Worm (Caenorhabditis elegans) whole organism, L1 larva: ENCODE measurements around the gene CD4.1.

Experiments
- C04F5.9 ChIP-seq: sonication (generic microtip); optimal IDR thresholded peaks from 2 replicates; lab custom pipeline; 2016; ENCODE audit warnings: missing genetic modification characterization, missing compliant biosample characterization
- F16B12.6 ChIP-seq: fragments of 150-350 bp; optimal IDR thresholded peaks from 2 replicates; lab custom pipeline; 2014; ENCODE audit warnings: missing biosample characterization, missing genetic modification characterization
- Y116A8C.19 ChIP-seq: sonication (generic microtip); optimal IDR thresholded peaks from 2 replicates; lab custom pipeline; 2016; ENCODE audit warnings: missing compliant biosample characterization, missing genetic modification characterization, borderline replicate concordance
- aha-1 ChIP-seq: fragments of 150-350 bp; optimal IDR thresholded peaks from 2 replicates; lab custom pipeline; 2014; ENCODE audit warnings: missing biosample characterization, missing genetic modification characterization
- alr-1 ChIP-seq: fragments of 200-800 bp; sonication (Bioruptor generic); optimal IDR thresholded peaks from 2 replicates; lab custom pipeline; 2018; ENCODE audit warnings: borderline replicate concordance, mild to moderate bottlenecking, missing genetic modification characterization, missing compliant biosample characterization
- aly-2 ChIP-seq: fragments of 150-350 bp; optimal IDR thresholded peaks from 2 replicates; lab custom pipeline; 2014; ENCODE audit warnings: missing biosample characterization, missing genetic modification characterization
- ceh-63 ChIP-seq: fragments of 200-800 bp; sonication (Bioruptor generic); optimal IDR thresholded peaks from 2 replicates; lab custom pipeline; 2018; ENCODE audit warnings: mild to moderate bottlenecking, missing genetic modification characterization, missing compliant biosample characterization
- ceh-8 ChIP-seq: fragments of 200-800 bp; sonication (Bioruptor generic); optimal IDR thresholded peaks from 2 replicates; lab custom pipeline; 2018; ENCODE audit warnings: mild to moderate bottlenecking, missing genetic modification characterization, moderate library complexity, missing compliant biosample characterization
- dpl-1 ChIP-seq, 3 experiments: fragments of 150-350 bp in 2 of 3; sonication (generic microtip) in 1 of 3; optimal IDR thresholded peaks; 2 replicates each; lab custom pipeline; 2014 to 2017; ENCODE audit warnings: missing biosample characterization in 3 of 3, missing genetic modification characterization in 3 of 3, missing genetic modification reagents in 3 of 3
- dsc-1 ChIP-seq: sonication (generic microtip); optimal IDR thresholded peaks from 2 replicates; lab custom pipeline; 2016; ENCODE audit warnings: mild to moderate bottlenecking, missing genetic modification characterization, missing compliant biosample characterization
- efl-3 ChIP-seq: fragments of 200-800 bp; sonication (Bioruptor generic); optimal IDR thresholded peaks from 2 replicates; lab custom pipeline; 2018; ENCODE audit warnings: mild to moderate bottlenecking, missing genetic modification characterization, missing compliant biosample characterization
- egl-13 ChIP-seq: sonication (generic microtip); optimal IDR thresholded peaks from 2 replicates; lab custom pipeline; 2016; ENCODE audit warnings: missing genotype, missing genetic modification reagents, missing genetic modification characterization, missing compliant biosample characterization
- egl-27 ChIP-seq, 2 experiments: fragments of 150-350 bp in 1 of 2; sonication (generic microtip); optimal IDR thresholded peaks; 3 replicates each; lab custom pipeline; 2017 to 2018; ENCODE audit warnings: missing biosample characterization in 2 of 2, missing genetic modification characterization in 2 of 2, missing genetic modification reagents in 2 of 2
- elt-2 ChIP-seq: sonication (generic microtip); optimal IDR thresholded peaks from 2 replicates; lab custom pipeline; 2016; ENCODE audit warnings: missing genetic modification characterization, mild to moderate bottlenecking, inconsistent platforms, missing compliant biosample characterization, missing genetic modification reagents
- elt-3 ChIP-seq, 6 experiments: fragments of 150-350 bp in 1 of 6; sonication (generic microtip); optimal IDR thresholded peaks; 2 replicates each; lab custom pipeline; 2017 to 2018; ENCODE audit warnings: missing biosample characterization in 6 of 6, missing genetic modification characterization in 6 of 6, inconsistent platforms in 1 of 6
- fkh-10 ChIP-seq: sonication (generic microtip); optimal IDR thresholded peaks from 2 replicates; lab custom pipeline; 2017; ENCODE audit warnings: missing biosample characterization, missing genetic modification reagents, missing genetic modification characterization
- fkh-8 ChIP-seq: sonication (generic microtip); optimal IDR thresholded peaks from 2 replicates; lab custom pipeline; 2016; ENCODE audit warnings: mild to moderate bottlenecking, missing genetic modification characterization, missing compliant biosample characterization
- fos-1 ChIP-seq: fragments of 150-350 bp; optimal IDR thresholded peaks from 2 replicates; lab custom pipeline; 2014; ENCODE audit warnings: missing biosample characterization, missing genetic modification characterization
- hlh-17 ChIP-seq: fragments of 200-800 bp; sonication (Bioruptor generic); optimal IDR thresholded peaks from 2 replicates; lab custom pipeline; 2018; ENCODE audit warnings: missing genetic modification characterization, mild to moderate bottlenecking, missing compliant biosample characterization, moderate library complexity, borderline replicate concordance
- irx-1 ChIP-seq: sonication (generic microtip); optimal IDR thresholded peaks from 2 replicates; lab custom pipeline; 2016; ENCODE audit warnings: missing genetic modification characterization, missing compliant biosample characterization
- isw-1 ChIP-seq: fragments of 200-800 bp; sonication (Bioruptor generic); IDR thresholded peaks from 2 replicates; pipeline ENCODE4 v1.3.6; 2022; ENCODE audit warnings: missing genetic modification characterization, missing compliant biosample characterization
- jun-1 ChIP-seq: fragments of 150-350 bp; optimal IDR thresholded peaks from 2 replicates; lab custom pipeline; 2014; ENCODE audit warnings: missing biosample characterization, missing genetic modification reagents, missing genetic modification characterization
- lin-14 ChIP-seq: fragments of 200-800 bp; sonication (Bioruptor generic); optimal IDR thresholded peaks from 2 replicates; lab custom pipeline; 2018; ENCODE audit warnings: mild to moderate bottlenecking, missing genetic modification characterization, moderate library complexity, missing compliant biosample characterization
- lin-39 ChIP-seq: fragments of 150-350 bp; optimal IDR thresholded peaks from 2 replicates; lab custom pipeline; 2014; ENCODE audit warnings: missing biosample characterization, missing genetic modification reagents, missing genetic modification characterization
- lir-3 ChIP-seq: sonication (generic microtip); optimal IDR thresholded peaks from 2 replicates; lab custom pipeline; 2016; ENCODE audit warnings: mild to moderate bottlenecking, missing genetic modification characterization, moderate library complexity, missing compliant biosample characterization; ENCODE audit not compliant: poor library complexity
- lsy-2 ChIP-seq, 2 experiments: fragments of 150-350 bp; optimal IDR thresholded peaks; 2 replicates each; lab custom pipeline; 2014; ENCODE audit warnings: missing biosample characterization in 2 of 2, missing genetic modification characterization in 2 of 2
- mdl-1 ChIP-seq, 2 experiments: fragments of 150-350 bp; optimal IDR thresholded peaks; 2 replicates each; lab custom pipeline; 2014 to 2017; ENCODE audit warnings: missing biosample characterization in 2 of 2, missing genetic modification characterization in 2 of 2, inconsistent platforms in 1 of 2
- mef-2 ChIP-seq: fragments of 150-350 bp; optimal IDR thresholded peaks from 2 replicates; lab custom pipeline; 2014; ENCODE audit warnings: missing biosample characterization, missing genetic modification characterization
- mep-1 ChIP-seq: fragments of 150-350 bp; optimal IDR thresholded peaks from 2 replicates; lab custom pipeline; 2014; ENCODE audit warnings: missing biosample characterization, missing genetic modification characterization
- nhr-11 ChIP-seq: fragments of 150-350 bp; optimal IDR thresholded peaks from 2 replicates; lab custom pipeline; 2014; ENCODE audit warnings: missing biosample characterization, missing genetic modification characterization
- nhr-19 ChIP-seq: fragments of 200-800 bp; sonication (Bioruptor generic); conservative IDR thresholded peaks from 2 replicates; pipeline ENCODE4 v1.3.6; 2022; ENCODE audit warnings: missing genetic modification characterization, missing compliant biosample characterization
- nhr-237 ChIP-seq: fragments of 150-350 bp; optimal IDR thresholded peaks from 2 replicates; lab custom pipeline; 2014; ENCODE audit warnings: missing biosample characterization, missing genetic modification characterization
- nhr-28 ChIP-seq: fragments of 150-350 bp; optimal IDR thresholded peaks from 2 replicates; lab custom pipeline; 2014; ENCODE audit warnings: missing biosample characterization, missing genetic modification characterization
- nhr-47 ChIP-seq: sonication (generic microtip); optimal IDR thresholded peaks from 2 replicates; lab custom pipeline; 2016; ENCODE audit warnings: mild to moderate bottlenecking, missing genetic modification characterization, moderate library complexity, missing compliant biosample characterization
- nhr-71 ChIP-seq: sonication (generic microtip); optimal IDR thresholded peaks from 2 replicates; lab custom pipeline; 2016; ENCODE audit warnings: mild to moderate bottlenecking, missing genetic modification characterization, moderate library complexity, missing compliant biosample characterization
- nhr-84 ChIP-seq: sonication (generic microtip); optimal IDR thresholded peaks from 2 replicates; lab custom pipeline; 2017; ENCODE audit warnings: missing biosample characterization, missing genetic modification characterization
- pag-3 ChIP-seq: sonication (generic microtip); optimal IDR thresholded peaks from 2 replicates; lab custom pipeline; 2017; ENCODE audit warnings: missing genetic modification characterization, mild to moderate bottlenecking, missing compliant biosample characterization, antibody characterized with exemption, borderline replicate concordance; ENCODE audit not compliant: insufficient read depth
- snpc-4 ChIP-seq: fragments of 150-350 bp; optimal IDR thresholded peaks from 2 replicates; lab custom pipeline; 2014; ENCODE audit warnings: missing biosample characterization, missing genetic modification characterization
- sox-4 ChIP-seq: sonication (generic microtip); optimal IDR thresholded peaks from 2 replicates; lab custom pipeline; 2016; ENCODE audit warnings: missing genetic modification characterization, missing compliant biosample characterization
- sptf-1 ChIP-seq: fragments of 150-350 bp; optimal IDR thresholded peaks from 2 replicates; lab custom pipeline; 2014; ENCODE audit warnings: missing biosample characterization, missing genetic modification characterization
- tlp-1 ChIP-seq: fragments of 150-350 bp; optimal IDR thresholded peaks from 2 replicates; lab custom pipeline; 2014; ENCODE audit warnings: missing biosample characterization, missing genetic modification characterization
- unc-130 ChIP-seq: fragments of 150-350 bp; optimal IDR thresholded peaks from 2 replicates; lab custom pipeline; 2017; ENCODE audit warnings: missing biosample characterization, missing genetic modification characterization, inconsistent platforms
- unc-62 ChIP-seq: fragments of 150-350 bp; optimal IDR thresholded peaks from 2 replicates; lab custom pipeline; 2014; ENCODE audit warnings: missing biosample characterization, missing genetic modification reagents, missing genetic modification characterization
- unc-86 ChIP-seq: sonication (generic microtip); optimal IDR thresholded peaks from 2 replicates; lab custom pipeline; 2016; ENCODE audit warnings: missing genetic modification characterization, missing compliant biosample characterization
- xbp-1 ChIP-seq: sonication (generic microtip); optimal IDR thresholded peaks from 2 replicates; lab custom pipeline; 2016; ENCODE audit warnings: missing genetic modification characterization, missing compliant biosample characterization
- zag-1 ChIP-seq: fragments of 150-350 bp; optimal IDR thresholded peaks from 2 replicates; lab custom pipeline; 2014; ENCODE audit warnings: missing biosample characterization, missing genetic modification characterization
- ztf-11 ChIP-seq, 2 experiments: sonication (generic microtip); optimal IDR thresholded peaks; 2 replicates each; lab custom pipeline; 2016 to 2017; ENCODE audit warnings: missing genetic modification characterization in 2 of 2, missing biosample characterization in 1 of 2, missing compliant biosample characterization in 1 of 2

Gene CD4.1

DNA sequence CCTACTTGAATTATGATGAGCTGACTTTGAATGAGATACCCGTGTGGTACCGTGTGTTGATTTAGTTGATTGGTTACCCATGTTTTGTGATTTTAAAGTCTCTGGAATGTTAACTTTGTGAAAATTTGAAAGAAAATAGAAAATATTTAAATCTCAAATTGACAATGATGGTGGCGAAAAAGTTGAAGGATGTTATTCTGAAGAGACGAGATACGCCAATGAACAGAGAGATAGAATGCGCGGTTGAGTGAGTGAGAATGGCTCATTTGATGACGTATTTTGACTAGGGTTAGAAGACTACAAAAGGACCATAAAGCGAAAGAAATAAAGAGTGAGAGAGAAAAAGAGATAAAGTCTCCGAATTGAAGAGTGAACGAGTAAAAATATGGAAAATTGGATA lies 35.9 kb upstream of the CD4.1 start, which contains the start of gene glb-6:
TSS of gene glb-6 (minus strand) at position 101 of the 400 bp plus-strand sequence.
- TF ChIP-seq lin-14 (GFP tag; lab: Kevin White, UChicago) (peak; percentile 39), lsy-2 (tag; optimal IDR thresholded peaks at IDR 0.05; lab: Kevin White, UChicago) (no peak), fkh-10 (GFP tag; lab: Kevin White, UChicago) (peak; percentile 16)

DNA sequence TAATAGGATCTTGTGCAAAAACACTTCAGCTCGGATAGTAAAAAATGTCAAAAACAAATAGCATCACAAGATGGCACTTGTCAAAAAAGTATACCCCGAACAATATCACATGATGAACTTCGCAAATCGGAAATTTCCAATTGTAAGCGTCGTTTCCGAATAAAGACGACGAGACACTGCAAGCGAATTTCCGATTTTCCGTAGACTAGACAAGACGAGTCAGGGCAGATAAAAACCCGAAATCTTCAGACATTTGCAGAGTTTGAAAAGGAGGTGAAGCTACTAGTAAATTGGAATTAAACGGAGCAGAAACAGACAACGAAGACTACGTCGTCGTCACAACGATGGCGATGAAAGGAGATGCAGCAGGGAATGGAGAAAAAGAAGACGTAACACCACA lies 34.7 kb upstream of the CD4.1 start:
- TF ChIP-seq C04F5.9 (tag; lab: Kevin White, UChicago): no peak
- TF ChIP-seq fkh-10 (GFP tag; lab: Kevin White, UChicago): peak; percentile 90
- no peak for TF ChIP-seq nhr-47 (tag; lab: Kevin White, UChicago)
- TF ChIP-seq ceh-63 (GFP tag; lab: Kevin White, UChicago): no peak
- peak; percentile 60 for TF ChIP-seq lin-14 (GFP tag; lab: Kevin White, UChicago)
- no peak for TF ChIP-seq irx-1 (tag; lab: Kevin White, UChicago)
- TF ChIP-seq jun-1 (tag; lab: Kevin White, UChicago): no peak
- TF ChIP-seq sptf-1 (tag; lab: Kevin White, UChicago): no peak
- TF ChIP-seq aha-1 (tag; lab: Kevin White, UChicago): no peak
- peak; percentile 19 for TF ChIP-seq egl-13 (tag; lab: Kevin White, UChicago)
- TF ChIP-seq lin-39 (tag; lab: Kevin White, UChicago): no peak
- TF ChIP-seq fkh-8 (tag; lab: Kevin White, UChicago): peak; percentile 29
- no peak for TF ChIP-seq elt-3 (tag; optimal IDR thresholded peaks at IDR 0.05; lab: Kevin White, UChicago)
- TF ChIP-seq tlp-1 (tag; lab: Kevin White, UChicago): no peak
- no peak for TF ChIP-seq Y116A8C.19 (tag; lab: Kevin White, UChicago)
- TF ChIP-seq dsc-1: no peak
- TF ChIP-seq lir-3 (tag; lab: Kevin White, UChicago): no peak
- TF ChIP-seq pag-3: no peak
- no peak for TF ChIP-seq nhr-19
- peak; percentile 8 for TF ChIP-seq nhr-71 (tag; lab: Kevin White, UChicago)
- no peak for TF ChIP-seq F16B12.6 (tag; lab: Kevin White, UChicago)

DNA sequence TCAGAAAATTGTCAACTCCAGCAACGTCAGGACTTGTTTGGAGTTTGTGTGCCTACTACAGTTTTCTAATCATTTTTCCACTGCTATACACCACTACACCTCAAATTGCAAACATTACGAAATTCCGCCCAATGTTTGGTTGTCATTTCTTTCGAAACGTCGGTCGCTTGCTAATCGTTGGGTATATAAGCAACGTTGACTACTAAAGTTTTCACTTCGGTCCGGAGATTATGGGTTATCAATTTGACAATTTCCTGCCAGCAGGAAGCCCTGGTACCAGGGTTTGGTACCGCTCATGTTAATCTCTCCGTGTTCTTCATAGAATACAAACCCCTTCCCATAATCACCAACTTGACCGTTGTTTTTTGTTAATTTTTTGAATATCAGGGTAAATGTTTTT lies 30.3 kb upstream of the CD4.1 start:
- TF ChIP-seq mep-1 (tag; lab: Kevin White, UChicago) (no peak), dpl-1 (GFP tag; optimal IDR thresholded peaks at IDR 0.05; lab: Kevin White, UChicago) (peak in 1 of 3 experiments; percentile 35), egl-27 (tag; optimal IDR thresholded peaks at IDR 0.05; lab: Kevin White, UChicago) (no peak), nhr-84 (tag; lab: Kevin White, UChicago) (no peak), mdl-1 (tag; optimal IDR thresholded peaks at IDR 0.05; lab: Kevin White, UChicago) (peak in 1 of 2 experiments; percentile 30), hlh-17 (GFP tag; lab: Kevin White, UChicago) (no peak), irx-1 (tag; lab: Kevin White, UChicago) (no peak), fkh-10 (GFP tag; lab: Kevin White, UChicago) (no peak), nhr-11 (no peak), efl-3 (GFP tag; lab: Kevin White, UChicago) (no peak), lir-3 (tag; lab: Kevin White, UChicago) (no peak), Y116A8C.19 (tag; lab: Kevin White, UChicago) (no peak), sox-4 (tag; lab: Kevin White, UChicago) (no peak), aly-2 (tag; lab: Kevin White, UChicago) (no peak), unc-86 (tag; lab: Kevin White, UChicago) (no peak), snpc-4 (tag; lab: Kevin White, UChicago) (peak; percentile 97), tlp-1 (tag; lab: Kevin White, UChicago) (no peak), ceh-8 (GFP tag; lab: Kevin White, UChicago) (no peak), zag-1 (tag; lab: Kevin White, UChicago) (no peak), xbp-1 (tag; lab: Kevin White, UChicago) (peak; percentile 26), isw-1 (no peak), elt-2 (tag; lab: Kevin White, UChicago) (peak; percentile 87), nhr-28 (tag; lab: Kevin White, UChicago) (no peak), alr-1 (tag; lab: Kevin White, UChicago) (no peak), mef-2 (tag; lab: Kevin White, UChicago) (no peak), lin-14 (GFP tag; lab: Kevin White, UChicago) (peak; percentile 12), unc-62 (GFP tag; lab: Kevin White, UChicago) (no peak), elt-3 (tag; optimal IDR thresholded peaks at IDR 0.05; lab: Kevin White, UChicago) (no peak), unc-130 (no peak), jun-1 (tag; lab: Kevin White, UChicago) (peak; percentile 41), fos-1 (no peak), ztf-11 (tag; optimal IDR thresholded peaks at IDR 0.05; lab: Kevin White, UChicago) (no peak), nhr-237 (tag; lab: Kevin White, UChicago) (no peak)
